Worm (Caenorhabditis elegans) whole organism, L4 larva: ENCODE results near the gene ptrn-1.

ENCODE experiments used
- D1046.2 ChIP-seq: fragments of 200-800 bp; sonication (Bioruptor generic); IDR thresholded peaks from 2 replicates; pipeline ENCODE4 v1.3.6; 2022; ENCODE audit warnings: missing genetic modification characterization, missing compliant biosample characterization
- F10B5.3 ChIP-seq: sonication (generic microtip); optimal IDR thresholded peaks from 2 replicates; lab custom pipeline; 2016; ENCODE audit warnings: mild to moderate bottlenecking, missing genetic modification characterization, missing compliant biosample characterization
- F37D6.2 ChIP-seq: sonication (generic microtip); optimal IDR thresholded peaks from 2 replicates; lab custom pipeline; 2016; ENCODE audit warnings: mild to moderate bottlenecking, missing genetic modification characterization, missing compliant biosample characterization
- T26A8.4 ChIP-seq: fragments of 200-800 bp; sonication (Bioruptor generic); IDR thresholded peaks from 2 replicates; pipeline ENCODE4 v1.3.6; 2022; ENCODE audit warnings: missing genetic modification characterization, missing compliant biosample characterization
- Y48G9A.11 ChIP-seq: fragments of 200-800 bp; sonication (Bioruptor generic); IDR thresholded peaks from 2 replicates; pipeline ENCODE4 v1.3.6; 2022; ENCODE audit warnings: missing genetic modification reagents, missing genetic modification characterization, missing compliant biosample characterization
- Y5F2A.4 ChIP-seq: fragments of 200-800 bp; sonication (Bioruptor generic); optimal IDR thresholded peaks from 2 replicates; lab custom pipeline; 2018; ENCODE audit warnings: mild to moderate bottlenecking, missing genetic modification characterization, missing compliant biosample characterization
- Y75B8A.6 ChIP-seq: fragments of 200-800 bp; sonication (Bioruptor generic); IDR thresholded peaks from 2 replicates; pipeline ENCODE4 v1.3.6; 2022; ENCODE audit warnings: missing genetic modification reagents, missing genetic modification characterization, missing compliant biosample characterization
- ZK337.2 ChIP-seq: fragments of 200-800 bp; sonication (Bioruptor generic); IDR thresholded peaks from 2 replicates; pipeline ENCODE4 v1.3.6; 2022; ENCODE audit warnings: missing genetic modification reagents, missing genetic modification characterization, missing compliant biosample characterization
- ZK546.5 ChIP-seq, 2 experiments: sonication (generic microtip); optimal IDR thresholded peaks; 2 replicates each; lab custom pipeline; 2017; ENCODE audit warnings: missing biosample characterization in 2 of 2, missing genetic modification characterization in 2 of 2
- aha-1 ChIP-seq: fragments of 150-350 bp; peaks from one replicate; lab custom pipeline; 2014; ENCODE audit warnings: missing biosample characterization, missing genetic modification characterization
- aly-2 ChIP-seq: sonication (generic microtip); optimal IDR thresholded peaks from 2 replicates; lab custom pipeline; 2018; ENCODE audit warnings: missing biosample characterization, missing genetic modification characterization
- ama-1 ChIP-seq: fragments of 150-350 bp; optimal IDR thresholded peaks from 2 replicates; lab custom pipeline; 2014; ENCODE audit warnings: inconsistent platforms, mixed read lengths
- attf-4 ChIP-seq: sonication (generic microtip); optimal IDR thresholded peaks from 3 replicates; lab custom pipeline; 2017; ENCODE audit warnings: missing biosample characterization, missing genetic modification characterization
- ceh-28 ChIP-seq: fragments of 150-350 bp; optimal IDR thresholded peaks from 2 replicates; lab custom pipeline; 2014; ENCODE audit warnings: missing biosample characterization, missing genetic modification reagents, missing genetic modification characterization
- ceh-62 ChIP-seq: sonication (generic microtip); optimal IDR thresholded peaks from 2 replicates; lab custom pipeline; 2017; ENCODE audit warnings: missing biosample characterization, missing genetic modification characterization
- ceh-82 ChIP-seq: sonication (generic microtip); optimal IDR thresholded peaks from 2 replicates; lab custom pipeline; 2017; ENCODE audit warnings: missing biosample characterization, missing genetic modification characterization
- daf-12 ChIP-seq: fragments of 150-350 bp; optimal IDR thresholded peaks from 2 replicates; lab custom pipeline; 2014; ENCODE audit warnings: missing biosample characterization, missing genetic modification reagents, missing genetic modification characterization
- daf-8 ChIP-seq: fragments of 200-800 bp; sonication (Bioruptor generic); IDR thresholded peaks from 2 replicates; pipeline ENCODE4 v1.3.6; 2022; ENCODE audit warnings: missing genetic modification characterization, missing compliant biosample characterization
- dmd-8 ChIP-seq: fragments of 200-800 bp; sonication (Bioruptor generic); IDR thresholded peaks from 2 replicates; pipeline ENCODE4 v1.3.6; 2022; ENCODE audit warnings: missing genetic modification characterization, missing compliant biosample characterization
- dpl-1 ChIP-seq: fragments of 150-350 bp; optimal IDR thresholded peaks from 2 replicates; lab custom pipeline; 2014; ENCODE audit warnings: missing biosample characterization, missing genetic modification reagents, missing genetic modification characterization
- fkh-10 ChIP-seq: fragments of 150-350 bp; optimal IDR thresholded peaks from 2 replicates; lab custom pipeline; 2014; ENCODE audit warnings: missing biosample characterization, missing genetic modification reagents, missing genetic modification characterization
- hlh-11 ChIP-seq: fragments of 200-800 bp; sonication (Bioruptor generic); optimal IDR thresholded peaks from 2 replicates; lab custom pipeline; 2018; ENCODE audit warnings: mild to moderate bottlenecking, missing genetic modification characterization, missing compliant biosample characterization
- hlh-30 ChIP-seq: sonication (generic microtip); optimal IDR thresholded peaks from 2 replicates; lab custom pipeline; 2017; ENCODE audit warnings: antibody characterized with exemption, mild to moderate bottlenecking, missing genetic modification characterization, missing compliant biosample characterization; ENCODE audit not compliant: insufficient read depth
- hmg-1.1 ChIP-seq: fragments of 200-800 bp; sonication (Bioruptor generic); IDR thresholded peaks from 2 replicates; pipeline ENCODE4 v1.3.6; 2022; ENCODE audit warnings: missing genetic modification reagents, missing genetic modification characterization, missing compliant biosample characterization
- lim-7 ChIP-seq: fragments of 200-800 bp; sonication (Bioruptor generic); IDR thresholded peaks from 2 replicates; pipeline ENCODE4 v1.3.6; 2022; ENCODE audit warnings: missing genetic modification characterization, missing compliant biosample characterization
- lin-1 ChIP-seq: fragments of 200-800 bp; sonication (Bioruptor generic); IDR thresholded peaks from 2 replicates; pipeline ENCODE4 v1.3.6; 2022; ENCODE audit warnings: missing genetic modification reagents, missing genetic modification characterization, missing compliant biosample characterization
- lin-13 ChIP-seq: fragments of 150-350 bp; optimal IDR thresholded peaks from 2 replicates; lab custom pipeline; 2014; ENCODE audit warnings: missing biosample characterization, missing genetic modification reagents, missing genetic modification characterization
- lin-38 ChIP-seq: fragments of 200-800 bp; sonication (Bioruptor generic); IDR thresholded peaks from 2 replicates; pipeline ENCODE4 v1.3.6; 2022; ENCODE audit warnings: missing genetic modification reagents, missing genetic modification characterization, missing compliant biosample characterization
- mep-1 ChIP-seq: fragments of 150-350 bp; sonication (generic microtip); optimal IDR thresholded peaks from 3 replicates; lab custom pipeline; 2014; ENCODE audit warnings: missing biosample characterization, missing genetic modification characterization
- mxl-3 ChIP-seq: fragments of 200-800 bp; sonication (Bioruptor generic); optimal IDR thresholded peaks from 2 replicates; lab custom pipeline; 2018; ENCODE audit warnings: mild to moderate bottlenecking, missing genetic modification characterization, missing compliant biosample characterization
- nhr-11 ChIP-seq: fragments of 150-350 bp; optimal IDR thresholded peaks from 2 replicates; lab custom pipeline; 2014; ENCODE audit warnings: missing biosample characterization, missing genetic modification characterization
- nhr-111 ChIP-seq: fragments of 200-800 bp; sonication (Bioruptor generic); optimal IDR thresholded peaks from 2 replicates; lab custom pipeline; 2018; ENCODE audit warnings: mild to moderate bottlenecking, missing genetic modification characterization, missing compliant biosample characterization
- nhr-237 ChIP-seq: sonication (generic microtip); optimal IDR thresholded peaks from 2 replicates; lab custom pipeline; 2017; ENCODE audit warnings: missing biosample characterization, missing genetic modification characterization
- nhr-25 ChIP-seq: sonication (generic microtip); optimal IDR thresholded peaks from 2 replicates; lab custom pipeline; 2017; ENCODE audit warnings: missing genetic modification characterization, mild to moderate bottlenecking, missing compliant biosample characterization, antibody characterized with exemption, moderate library complexity, borderline replicate concordance; ENCODE audit not compliant: insufficient read depth
- nhr-48 ChIP-seq: sonication (generic microtip); optimal IDR thresholded peaks from 2 replicates; lab custom pipeline; 2016; ENCODE audit warnings: mild to moderate bottlenecking, missing genetic modification characterization, missing compliant biosample characterization
- nhr-77 ChIP-seq: fragments of 150-350 bp; optimal IDR thresholded peaks from 2 replicates; lab custom pipeline; 2014; ENCODE audit warnings: missing biosample characterization, missing genetic modification characterization
- pha-4 ChIP-seq, 2 experiments: fragments of 150-350 bp in 1 of 2; fragments of 200-800 bp in 1 of 2; sonication (Bioruptor generic) in 1 of 2; IDR thresholded peaks in 1 of 2; optimal IDR thresholded peaks in 1 of 2; 2 replicates each; pipeline versions ENCODE4 v1.3.6 to Lab custom; 2014 to 2022; ENCODE audit warnings: missing genetic modification characterization in 2 of 2, missing genetic modification reagents in 2 of 2, missing biosample characterization in 1 of 2, missing compliant biosample characterization in 1 of 2
- pqm-1 ChIP-seq: sonication (generic microtip); optimal IDR thresholded peaks from 2 replicates; lab custom pipeline; 2017; ENCODE audit warnings: missing biosample characterization, missing genetic modification characterization
- saeg-2 ChIP-seq: fragments of 200-800 bp; sonication (Bioruptor generic); IDR thresholded peaks from 2 replicates; pipeline ENCODE4 v1.3.6; 2022; ENCODE audit warnings: missing genetic modification reagents, missing genetic modification characterization, missing compliant biosample characterization
- tra-1 ChIP-seq: fragments of 200-800 bp; sonication (Bioruptor generic); IDR thresholded peaks from 2 replicates; pipeline ENCODE4 v1.3.6; 2022; ENCODE audit warnings: missing genetic modification reagents, missing genetic modification characterization, missing compliant biosample characterization
- unc-130 ChIP-seq: sonication (generic microtip); optimal IDR thresholded peaks from 2 replicates; lab custom pipeline; 2016; ENCODE audit warnings: missing genetic modification reagents, missing genetic modification characterization, missing compliant biosample characterization
- unc-62 ChIP-seq, 3 experiments: fragments of 150-350 bp in 1 of 3; sonication (generic microtip); optimal IDR thresholded peaks in 2 of 3; peaks in 1 of 3; 1 replicate in 1 of 3; 2 replicates in 2 of 3; lab custom pipeline; 2014 to 2017; ENCODE audit warnings: missing biosample characterization in 3 of 3, missing genetic modification characterization in 3 of 3, missing genetic modification reagents in 3 of 3, missing genotype in 1 of 3
- vab-7 ChIP-seq: fragments of 200-800 bp; sonication (Bioruptor generic); IDR thresholded peaks from 2 replicates; pipeline ENCODE4 v1.3.6; 2022; ENCODE audit warnings: missing genetic modification reagents, missing genetic modification characterization, missing compliant biosample characterization
- zip-11 ChIP-seq: fragments of 200-800 bp; sonication (Bioruptor generic); IDR thresholded peaks from 2 replicates; pipeline ENCODE4 v1.3.6; 2022; ENCODE audit warnings: missing genetic modification characterization, missing compliant biosample characterization
- ztf-7 ChIP-seq: fragments of 150-350 bp; optimal IDR thresholded peaks from 2 replicates; lab custom pipeline; 2014; ENCODE audit warnings: missing biosample characterization, missing genetic modification characterization

Gene ptrn-1

ce11 chrX:17042946-17043345 is 12.9 kb upstream of the ptrn-1 start, which contains the start of gene F35B3.7:
Gene F35B3.7, minus strand, starts transcription at chrX:17043078.
- TF ChIP-seq daf-12 (tag; lab: Kevin White, UChicago) (no peak), tra-1 (GFP tag; lab: Robert Waterston, UW) (no peak), ZK337.2 (GFP tag; lab: Robert Waterston, UW) (no peak), fkh-10 (GFP tag; lab: Kevin White, UChicago) (no peak), lin-13 (GFP tag; lab: Kevin White, UChicago) (no peak), Y5F2A.4 (GFP tag; lab: Kevin White, UChicago) (no peak), lin-1 (GFP tag; lab: Robert Waterston, UW) (no peak), ztf-7 (tag; lab: Kevin White, UChicago) (no peak), ceh-28 (no peak), ceh-82 (tag; lab: Kevin White, UChicago) (no peak), daf-8 (GFP tag; lab: Robert Waterston, UW) (no peak), saeg-2 (GFP tag; lab: Robert Waterston, UW) (no peak), mxl-3 (GFP tag; lab: Kevin White, UChicago) (peak; percentile 39), zip-11 (GFP tag; lab: Robert Waterston, UW) (no peak), pqm-1 (no peak), hlh-11 (tag; lab: Kevin White, UChicago) (peak; percentile 44), Y75B8A.6 (GFP tag; lab: Robert Waterston, UW) (no peak), ama-1 (lab: Kevin White, UChicago) (no peak), pha-4 (GFP tag; IDR thresholded peaks at IDR 0.05; lab: Robert Waterston, UW) (no peak), pha-4 (tag; optimal IDR thresholded peaks at IDR 0.05; lab: Kevin White, UChicago) (no peak), dmd-8 (GFP tag; lab: Robert Waterston, UW) (peak; percentile 52; the same call in 1 of the 2 replicates), aly-2 (tag; lab: Kevin White, UChicago) (no peak), unc-130 (no peak), mep-1 (tag; lab: Kevin White, UChicago) (no peak), aha-1 (tag; lab: Kevin White, UChicago) (peak; percentile 38), lim-7 (GFP tag; lab: Robert Waterston, UW) (no peak), nhr-237 (tag; lab: Kevin White, UChicago) (no peak), ZK546.5 (tag; optimal IDR thresholded peaks at IDR 0.05; lab: Kevin White, UChicago) (no peak), dpl-1 (GFP tag; lab: Kevin White, UChicago) (no peak), Y48G9A.11 (GFP tag; lab: Robert Waterston, UW) (no peak), nhr-77 (no peak), ceh-62 (tag; lab: Kevin White, UChicago) (no peak), nhr-48 (tag; lab: Kevin White, UChicago) (no peak), D1046.2 (GFP tag; lab: Robert Waterston, UW) (no peak), F37D6.2 (tag; lab: Kevin White, UChicago) (no peak), F10B5.3 (tag; lab: Kevin White, UChicago) (no peak), nhr-25 (tag; lab: Kevin White, UChicago) (no peak), T26A8.4 (GFP tag; lab: Robert Waterston, UW) (no peak), nhr-11 (tag; lab: Kevin White, UChicago) (peak; percentile 83), hmg-1.1 (GFP tag; lab: Robert Waterston, UW) (no peak), hlh-30 (tag; lab: Kevin White, UChicago) (peak; percentile 27), lin-38 (GFP tag; lab: Robert Waterston, UW) (no peak), nhr-111 (GFP tag; lab: Kevin White, UChicago) (no peak), vab-7 (no peak), unc-62 (GFP tag; optimal IDR thresholded peaks at IDR 0.05 in 1 of 2; lab: Kevin White, UChicago) (no peak), unc-62 (tag; optimal IDR thresholded peaks at IDR 0.05; lab: Kevin White, UChicago) (no peak), attf-4 (tag; lab: Kevin White, UChicago) (no peak)
